Comparison of ENCODE assay signal across 3 fruit fly cellular contexts in the genomic region with DNA sequence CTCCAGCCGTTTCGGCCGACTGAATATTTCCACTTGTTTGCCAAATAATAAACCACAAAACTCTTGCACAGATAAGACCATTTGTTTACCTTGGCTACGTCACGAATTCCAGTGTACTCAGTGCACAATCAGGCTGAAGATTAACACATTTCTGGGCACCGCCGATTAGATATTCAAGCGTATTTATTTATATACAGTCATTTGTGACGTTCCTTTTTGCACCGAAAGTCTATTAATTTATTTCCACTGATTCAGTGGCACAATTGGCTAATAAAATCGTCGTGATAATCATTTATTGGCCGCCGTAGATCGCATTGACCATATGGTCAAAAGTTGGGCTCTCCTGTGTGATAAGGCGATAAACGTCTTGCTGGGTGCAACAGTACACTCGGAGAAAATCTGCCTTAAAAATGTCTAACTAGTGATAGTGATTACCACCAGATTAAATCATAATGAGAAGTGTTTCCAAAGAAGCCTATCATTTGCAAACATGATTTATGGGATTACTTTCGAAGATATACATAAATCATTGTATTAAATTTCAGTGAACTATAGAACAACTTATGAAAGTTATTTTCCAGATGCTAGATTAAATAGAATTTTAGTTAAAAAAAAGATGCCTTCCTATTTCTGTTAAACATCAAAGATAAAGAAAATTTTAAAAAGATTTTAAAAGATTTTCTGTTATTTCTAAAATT.
TF ChIP-seq lines count a peak whose summit lies in the region.

No protein-coding gene starts in this region.

TF ChIP-seq in whole organism, embryonic, 481 proteins besides CTCF, POLR2A, EP300 and RAD21 (continued from another document and continues in another):
- TF ChIP-seq cas (GFP tag; IDR thresholded peaks at IDR 0.05; lab: Robert Waterston, UW) (no peak), CG12071 (GFP tag; optimal IDR thresholded peaks at IDR 0.05; lab: Kevin White, UChicago) (peak; percentile 57), CG10543 (GFP tag; optimal IDR thresholded peaks at IDR 0.05; lab: Kevin White, UChicago) (peak; percentile 28), CG13894 (tag; optimal IDR thresholded peaks at IDR 0.05; lab: Kevin White, UChicago) (peak; percentile 34), CG12219 (GFP tag; optimal IDR thresholded peaks at IDR 0.05; lab: Kevin White, UChicago) (peak; percentile 9), CG8944 (GFP tag; optimal IDR thresholded peaks at IDR 0.05; lab: Kevin White, UChicago) (no peak), CG13424 (tag; optimal IDR thresholded peaks at IDR 0.05; lab: Kevin White, UChicago) (peak; percentile 27), chinmo (GFP tag; IDR thresholded peaks at IDR 0.05; lab: Robert Waterston, UW; ENCODE audit: partially characterized antibody) (0 out of 4 replicates have a peak, but pooled peaks have one; percentile 44), Hand (GFP tag; optimal IDR thresholded peaks at IDR 0.05; lab: Kevin White, UChicago) (peak; percentile 32), CoRest (tag; optimal IDR thresholded peaks at IDR 0.05; lab: Kevin White, UChicago) (peak; percentile 54), CG1233 (GFP tag; optimal IDR thresholded peaks at IDR 0.05; lab: Kevin White, UChicago) (peak; percentile 0), Xbp1 (GFP tag; optimal IDR thresholded peaks at IDR 0.05; lab: Kevin White, UChicago) (peak; percentile 11), Hr51 (GFP tag; optimal IDR thresholded peaks at IDR 0.05; lab: Kevin White, UChicago) (peak in 1 of 2 experiments; percentile 7), CG30403 (GFP tag; optimal IDR thresholded peaks at IDR 0.05; lab: Kevin White, UChicago) (peak; percentile 25), CG2678 (tag; optimal IDR thresholded peaks at IDR 0.05; lab: Kevin White, UChicago) (peak; percentile 62), E2f1 (GFP tag; IDR thresholded peaks at IDR 0.05; lab: Robert Waterston, UW) (no peak), gro (GFP tag; optimal IDR thresholded peaks at IDR 0.05; lab: Kevin White, UChicago) (peak; percentile 8), CG10209 (GFP tag; optimal IDR thresholded peaks at IDR 0.05; lab: Kevin White, UChicago) (peak; percentile 14), unpg (GFP tag; optimal IDR thresholded peaks at IDR 0.05; lab: Kevin White, UChicago) (peak; percentile 37), CG34376 (GFP tag; optimal IDR thresholded peaks at IDR 0.05; lab: Kevin White, UChicago) (peak; percentile 89), Fer1 (GFP tag; optimal IDR thresholded peaks at IDR 0.05; lab: Kevin White, UChicago) (no peak), CG6791 (GFP tag; IDR thresholded peaks at IDR 0.05; lab: Robert Waterston, UW; ENCODE audit: partially characterized antibody) (no peak), lab (GFP tag; optimal IDR thresholded peaks at IDR 0.05; lab: Kevin White, UChicago) (peak; percentile 7), wor (GFP tag; IDR thresholded peaks at IDR 0.05; lab: Robert Waterston, UW) (no peak), CG12769 (tag; optimal IDR thresholded peaks at IDR 0.05; lab: Kevin White, UChicago) (peak; percentile 48), CG18599 (GFP tag; optimal IDR thresholded peaks at IDR 0.05; lab: Kevin White, UChicago) (peak; percentile 41), MTF-1 (GFP tag; optimal IDR thresholded peaks at IDR 0.05; lab: Kevin White, UChicago; ENCODE audit: borderline replicate concordance) (no peak), CG9727 (GFP tag; optimal IDR thresholded peaks at IDR 0.05; lab: Kevin White, UChicago) (peak; percentile 19), CG8478 (optimal IDR thresholded peaks at IDR 0.05; lab: Kevin White, UChicago) (no peak), B-H1 (GFP tag; IDR thresholded peaks at IDR 0.05; lab: Robert Waterston, UW) (no peak), gsb (GFP tag; IDR thresholded peaks at IDR 0.05; lab: Robert Waterston, UW) (no peak), B-H2 (GFP tag; optimal IDR thresholded peaks at IDR 0.05; lab: Kevin White, UChicago) (peak; percentile 59), Oli (tag; optimal IDR thresholded peaks at IDR 0.05; lab: Kevin White, UChicago) (peak; percentile 10), Atf6 (GFP tag; IDR thresholded peaks at IDR 0.05; lab: Robert Waterston, UW) (no peak), CG7839 (tag; optimal IDR thresholded peaks at IDR 0.05; lab: Kevin White, UChicago) (peak; percentile 38), sug (tag; optimal IDR thresholded peaks at IDR 0.05; lab: Kevin White, UChicago) (peak; percentile 80), CG6683 (GFP tag; optimal IDR thresholded peaks at IDR 0.05; lab: Kevin White, UChicago) (no peak), CG31441 (GFP tag; IDR thresholded peaks at IDR 0.05; lab: Robert Waterston, UW) (0 out of 2 replicates have a peak, but pooled peaks have one; percentile 8), CG11085 (GFP tag; IDR thresholded peaks at IDR 0.05; lab: Robert Waterston, UW) (no peak), Meics (GFP tag; optimal IDR thresholded peaks at IDR 0.05; lab: Kevin White, UChicago) (peak; percentile 40)

TF ChIP-seq in whole organism, prepupa, 60 proteins besides CTCF, POLR2A, EP300 and RAD21 (continued from another document):
- TF ChIP-seq CG6854 (GFP tag; optimal IDR thresholded peaks at IDR 0.05; lab: Kevin White, UChicago) (no peak), Eip78C (GFP tag; lab: Kevin White, UChicago) (peak; percentile 12), Ets21C (GFP tag; optimal IDR thresholded peaks at IDR 0.05; lab: Kevin White, UChicago) (no peak), Sox102F (GFP tag; optimal IDR thresholded peaks at IDR 0.05; lab: Kevin White, UChicago) (no peak), CG16779 (tag; optimal IDR thresholded peaks at IDR 0.05; lab: Kevin White, UChicago) (no peak), Eip93F (GFP tag; optimal IDR thresholded peaks at IDR 0.05; lab: Kevin White, UChicago) (peak; percentile 79), CG8632 (GFP tag; optimal IDR thresholded peaks at IDR 0.05; lab: Kevin White, UChicago) (no peak), fkh (GFP tag; optimal IDR thresholded peaks at IDR 0.05; lab: Kevin White, UChicago) (peak; percentile 46)

TF ChIP-seq in whole organism, wandering third instar larva, 38 proteins besides CTCF, POLR2A, EP300 and RAD21 (continued from another document):
- no peak for TF ChIP-seq Myc (optimal IDR thresholded peaks at IDR 0.05; lab: Kevin White, UChicago)
- TF ChIP-seq Hr83 (GFP tag; optimal IDR thresholded peaks at IDR 0.05; lab: Kevin White, UChicago; ENCODE audit: poor library complexity, severe bottlenecking): peak; percentile 6
- no peak for TF ChIP-seq CG32264 (GFP tag; optimal IDR thresholded peaks at IDR 0.05; lab: Kevin White, UChicago)
- no peak for TF ChIP-seq tai (GFP tag; optimal IDR thresholded peaks at IDR 0.05; lab: Kevin White, UChicago)
- TF ChIP-seq CrebA (GFP tag; optimal IDR thresholded peaks at IDR 0.05; lab: Kevin White, UChicago; ENCODE audit: borderline replicate concordance): no peak
- peak; percentile 39 for TF ChIP-seq brk (GFP tag; optimal IDR thresholded peaks at IDR 0.05; lab: Kevin White, UChicago)
- TF ChIP-seq Abd-B (GFP tag; optimal IDR thresholded peaks at IDR 0.05; lab: Kevin White, UChicago): no peak
- TF ChIP-seq sv (GFP tag; optimal IDR thresholded peaks at IDR 0.05; lab: Kevin White, UChicago): no peak
- no peak for TF ChIP-seq Dif (GFP tag; optimal IDR thresholded peaks at IDR 0.05; lab: Kevin White, UChicago; ENCODE audit: partially characterized antibody)
- TF ChIP-seq ey (GFP tag; optimal IDR thresholded peaks at IDR 0.05; lab: Kevin White, UChicago): no peak
- TF ChIP-seq Mio (GFP tag; optimal IDR thresholded peaks at IDR 0.05; lab: Kevin White, UChicago): no peak
- peak; percentile 28 for TF ChIP-seq HLH106 (tag; optimal IDR thresholded peaks at IDR 0.05; lab: Kevin White, UChicago)
